Worm (Caenorhabditis elegans) whole organism, young adult: ENCODE results near the gene fbxa-154.

Source experiments
- D2030.7 ChIP-seq: fragments of 200-800 bp; sonication (Bioruptor generic); IDR thresholded peaks from 2 replicates; pipeline ENCODE4 v1.3.6; 2022; ENCODE audit warnings: missing genetic modification reagents, missing genetic modification characterization, missing compliant biosample characterization
- Y56A3A.18 ChIP-seq: fragments of 200-800 bp; sonication (Bioruptor generic); IDR thresholded peaks from 2 replicates; pipeline ENCODE4 v1.3.6; 2022; ENCODE audit warnings: missing genetic modification reagents, missing genetic modification characterization, missing compliant biosample characterization
- rec-8 ChIP-seq, 2 experiments: sonication (generic microtip); optimal IDR thresholded peaks; 2 replicates each; lab custom pipeline; 2016; ENCODE audit warnings: mild to moderate bottlenecking in 2 of 2, missing genetic modification characterization in 2 of 2, missing genetic modification reagents in 2 of 2, missing genotype in 2 of 2, missing biosample characterization in 1 of 2, missing compliant biosample characterization in 1 of 2, moderate library complexity in 1 of 2
- unc-62 ChIP-seq: fragments of 150-350 bp; optimal IDR thresholded peaks from 2 replicates; lab custom pipeline; 2014; ENCODE audit warnings: missing biosample characterization, missing genetic modification reagents, missing genetic modification characterization

DNA sequence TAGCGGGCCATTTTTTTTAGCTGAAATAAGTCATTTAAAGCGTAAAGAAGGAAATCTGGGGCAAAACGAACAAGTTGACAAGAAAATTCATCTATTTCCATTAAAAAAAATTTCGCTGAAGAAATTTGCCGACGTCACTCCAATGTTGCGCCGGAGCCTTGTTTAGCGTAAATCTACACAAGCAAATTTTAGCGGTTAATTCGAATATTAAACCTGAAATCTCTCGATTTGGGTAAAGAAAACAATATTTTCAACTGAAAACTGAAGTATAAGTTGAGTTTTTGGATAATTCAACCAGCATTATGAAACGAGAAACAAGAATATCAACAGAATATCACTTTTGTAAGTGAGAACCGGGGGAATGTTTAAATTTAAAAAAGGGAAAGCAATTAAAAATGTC is 26.6 kb downstream of the fbxa-154 start, which contains the start of gene F28F8.9:
- TF ChIP-seq D2030.7 (no peak), Y56A3A.18 (GFP tag; lab: Robert Waterston, UW) (no peak), rec-8 (tag; optimal IDR thresholded peaks at IDR 0.05; lab: Kevin White, UChicago) (no peak), unc-62 (GFP tag; lab: Kevin White, UChicago) (no peak)
